Worm (Caenorhabditis elegans): ENCODE results near the gene his-74.

DNA sequence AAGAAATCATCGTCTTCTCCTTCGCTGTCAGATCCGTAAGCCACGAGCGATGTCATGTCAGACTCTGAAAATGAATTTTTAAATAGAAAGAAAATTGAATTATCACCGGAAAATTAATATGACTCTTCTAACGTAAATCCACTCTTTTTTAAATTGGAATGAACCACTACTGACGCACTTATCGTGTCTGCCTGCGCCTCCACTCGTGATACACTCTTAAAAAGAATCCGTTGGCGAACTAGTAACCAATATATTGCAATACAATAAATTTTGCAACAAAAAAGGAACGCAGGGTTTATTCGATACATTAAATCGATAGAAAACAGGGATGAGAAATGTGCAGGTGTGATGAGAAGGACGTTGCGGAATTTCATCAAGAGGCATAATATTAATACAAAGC is 704 bp downstream of the his-74 start, which contains the start of gene ccch-3:
- TF ChIP-seq eyg-1 (tag; optimal IDR thresholded peaks at IDR 0.05) (no peak), pha-4 (tag; optimal IDR thresholded peaks at IDR 0.05) (no peak), hlh-13 (GFP tag; optimal IDR thresholded peaks at IDR 0.05) (no peak), odd-2 (tag; optimal IDR thresholded peaks at IDR 0.05) (no peak), sox-2 (GFP tag; IDR thresholded peaks at IDR 0.05) (no peak), pag-3 (tag; optimal IDR thresholded peaks at IDR 0.05; ENCODE audit: borderline replicate concordance) (no peak), lin-11 (tag; optimal IDR thresholded peaks at IDR 0.05) (no peak)

Data from whole organism, late embryonic.